Worm (Caenorhabditis elegans): ENCODE results near the gene acdh-13.

acdh-13 gene

DNA sequence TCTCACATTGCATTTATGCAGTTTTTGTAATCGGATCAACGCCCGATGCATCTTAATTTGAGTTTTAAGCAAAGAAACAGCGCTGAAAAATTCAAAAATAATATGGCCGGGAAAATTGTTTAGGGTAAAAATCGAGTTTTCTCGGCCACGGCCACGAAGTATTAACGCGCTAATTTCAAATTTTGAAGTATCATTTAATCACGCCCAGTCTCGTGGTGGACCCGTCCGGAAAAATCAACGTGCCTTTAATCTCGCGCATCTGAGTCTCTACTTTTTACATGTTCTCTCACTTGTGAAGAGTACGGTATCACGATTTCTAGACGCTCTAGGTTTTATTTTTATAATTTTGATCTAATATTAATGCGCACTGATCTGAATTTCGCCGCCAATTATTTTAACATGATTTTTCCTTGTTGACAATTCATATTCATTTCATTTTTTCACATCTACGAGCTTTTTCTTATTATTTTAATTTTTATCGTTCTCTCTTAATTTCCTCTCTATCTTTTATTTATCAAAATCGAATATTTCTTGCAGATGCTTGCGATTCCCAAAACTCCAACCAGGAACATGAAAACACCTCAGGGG is at the start of gene acdh-13, which contains the start of gene mesp-1 (continued):
- peak; percentile 43; the same call in 1 of the 2 replicates for TF ChIP-seq ceh-100 (GFP tag; IDR thresholded peaks at IDR 0.05)
- TF ChIP-seq tlf-1 (GFP tag; optimal IDR thresholded peaks at IDR 0.05): peak; percentile 86
- peak; percentile 90 for TF ChIP-seq ceh-91 (GFP tag; IDR thresholded peaks at IDR 0.05)
- no peak for TF ChIP-seq B0336.3 (GFP tag; IDR thresholded peaks at IDR 0.05)
- TF ChIP-seq snpc-1.3 (tag; optimal IDR thresholded peaks at IDR 0.05; ENCODE audit: insufficient read depth): peak; percentile 81
- TF ChIP-seq nhr-179 (tag; optimal IDR thresholded peaks at IDR 0.05): no peak
- peak; percentile 69; the same call in 1 of the 2 replicates for TF ChIP-seq pbrm-1 (GFP tag; IDR thresholded peaks at IDR 0.05)
- peak; percentile 45; the same call in 1 of the 2 replicates for TF ChIP-seq aptf-2 (GFP tag; conservative IDR thresholded peaks at IDR 0.05)
- TF ChIP-seq efl-1 (GFP tag; optimal IDR thresholded peaks at IDR 0.05): peak; percentile 93
- TF ChIP-seq ztf-25 (GFP tag; IDR thresholded peaks at IDR 0.05): 0 out of 2 replicates have a peak, but pooled peaks have one; percentile 44
- peak; percentile 76 for TF ChIP-seq rcor-1 (GFP tag; IDR thresholded peaks at IDR 0.05)
- TF ChIP-seq F37B4.10 (GFP tag; IDR thresholded peaks at IDR 0.05): no peak
- TF ChIP-seq ztf-22 (GFP tag; optimal IDR thresholded peaks at IDR 0.05): no peak
- TF ChIP-seq bed-2 (GFP tag; IDR thresholded peaks at IDR 0.05): peak; percentile 71; the same call in 1 of the 2 replicates
- no peak for TF ChIP-seq lin-40 (tag; optimal IDR thresholded peaks at IDR 0.05)
- TF ChIP-seq hsf-1 (GFP tag; IDR thresholded peaks at IDR 0.05): peak; percentile 86
- TF ChIP-seq B0261.1 (tag; optimal IDR thresholded peaks at IDR 0.05): no peak
- peak; percentile 40 for TF ChIP-seq snpc-1.1 (tag; optimal IDR thresholded peaks at IDR 0.05; ENCODE audit: insufficient read depth)
- no peak for TF ChIP-seq lag-1 (GFP tag; IDR thresholded peaks at IDR 0.05)
- peak; percentile 84 for TF ChIP-seq ztf-28 (GFP tag; IDR thresholded peaks at IDR 0.05)
- TF ChIP-seq cebp-1 (GFP tag; IDR thresholded peaks at IDR 0.05): no peak; the same call in 1 of the 2 replicates
- TF ChIP-seq cebp-1 (tag; optimal IDR thresholded peaks at IDR 0.05): no peak
- no peak for TF ChIP-seq rpc-1 (optimal IDR thresholded peaks at IDR 0.05)
- TF ChIP-seq rpc-1 (tag; optimal IDR thresholded peaks at IDR 0.05): no peak
- TF ChIP-seq unc-62 (GFP tag; optimal IDR thresholded peaks at IDR 0.05): no peak
- TF ChIP-seq tbp1 (GFP tag; optimal IDR thresholded peaks at IDR 0.05): peak; percentile 59
- no peak for TF ChIP-seq gei-17 (GFP tag; optimal IDR thresholded peaks at IDR 0.05)
- no peak for TF ChIP-seq nfya-2 (GFP tag; IDR thresholded peaks at IDR 0.05)
- no peak for TF ChIP-seq C17E4.6 (GFP tag; IDR thresholded peaks at IDR 0.05)

DNA sequence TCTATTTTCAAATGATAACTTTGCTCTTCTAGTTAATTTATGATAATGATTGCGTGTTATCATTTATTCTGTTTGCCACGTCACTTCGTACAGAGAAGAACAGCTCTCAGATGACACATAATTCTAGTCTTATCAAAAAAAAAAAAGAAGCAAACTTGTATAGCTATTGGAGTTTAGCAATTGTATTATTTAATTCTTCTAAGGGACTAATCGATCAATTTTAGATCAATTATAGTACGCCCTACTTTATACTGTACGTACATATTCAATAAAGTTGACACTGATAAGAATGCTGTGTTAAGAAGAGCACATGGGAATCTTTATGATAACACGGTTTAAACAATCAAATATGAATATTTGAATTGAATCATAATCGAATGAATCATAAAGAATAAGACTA is 43.6 kb upstream of the acdh-13 start:
- TF ChIP-seq nhr-80 (tag; optimal IDR thresholded peaks at IDR 0.05): peak; percentile 81
- no peak for TF ChIP-seq ccch-3 (GFP tag; optimal IDR thresholded peaks at IDR 0.05)
- peak; percentile 39 for TF ChIP-seq atf-7 (tag; optimal IDR thresholded peaks at IDR 0.05)

DNA sequence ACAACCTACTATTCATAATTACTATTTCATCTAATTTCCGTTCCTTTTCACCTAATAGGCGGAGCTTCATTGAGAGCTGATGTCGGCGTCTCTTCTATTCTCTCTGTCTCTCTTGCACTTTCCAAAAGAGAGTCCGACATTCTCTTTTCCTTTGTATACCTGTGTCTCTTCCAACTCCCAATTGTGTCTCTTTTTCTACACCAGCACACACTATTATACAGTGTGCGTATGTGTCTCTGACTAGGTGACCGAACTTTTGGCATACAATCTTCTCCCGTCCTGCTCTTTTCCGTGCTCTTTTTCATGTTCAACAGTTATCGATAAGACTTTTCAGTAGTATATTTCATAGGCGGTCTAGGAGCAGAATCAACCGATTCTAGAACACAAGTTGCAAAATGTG is 41.6 kb upstream of the acdh-13 start:
- peak; percentile 2 for TF ChIP-seq lin-54 (GFP tag; optimal IDR thresholded peaks at IDR 0.05)
- TF ChIP-seq nhr-80 (tag; optimal IDR thresholded peaks at IDR 0.05): peak; percentile 76
- TF ChIP-seq bed-2 (GFP tag; IDR thresholded peaks at IDR 0.05): no peak

DNA sequence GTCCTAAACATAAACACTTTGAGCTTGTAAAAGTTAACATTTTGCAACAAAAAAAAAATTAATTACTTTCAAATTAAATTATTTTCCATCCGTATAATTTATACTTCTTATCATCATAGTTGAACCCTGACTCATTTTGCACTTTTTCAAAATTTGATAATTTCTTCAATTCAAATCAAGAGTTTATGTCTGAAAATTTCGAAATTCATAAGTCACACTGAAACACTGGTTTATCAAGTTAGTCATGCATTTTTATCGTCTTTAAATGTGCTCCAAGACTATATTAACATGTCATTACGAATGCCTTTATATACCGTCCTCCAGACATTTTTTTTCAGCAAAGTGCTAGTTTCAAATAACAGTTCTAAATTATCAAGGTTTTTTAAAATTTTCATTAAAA is 41.0 kb upstream of the acdh-13 start:
- TF ChIP-seq cebp-2 (GFP tag; IDR thresholded peaks at IDR 0.05) (no peak), cebp-1 (GFP tag; IDR thresholded peaks at IDR 0.05) (no peak; the same call in 1 of the 2 replicates), cebp-1 (tag; optimal IDR thresholded peaks at IDR 0.05) (peak; percentile 26), nhr-80 (tag; optimal IDR thresholded peaks at IDR 0.05) (peak; percentile 44)

All from whole organism, young adult.